Fruit fly (Drosophila melanogaster) S2 (cell line): ENCODE results near the gene CG13896.

Source experiments
- CG8478 ChIP-seq: fragments of >200 bp; optimal IDR thresholded peaks from 2 replicates; lab custom pipeline; 2018
- CTCF ChIP-seq, 2 experiments: fragments of >200 bp; optimal IDR thresholded peaks; 2 replicates each; lab custom pipeline; 2018

DNA sequence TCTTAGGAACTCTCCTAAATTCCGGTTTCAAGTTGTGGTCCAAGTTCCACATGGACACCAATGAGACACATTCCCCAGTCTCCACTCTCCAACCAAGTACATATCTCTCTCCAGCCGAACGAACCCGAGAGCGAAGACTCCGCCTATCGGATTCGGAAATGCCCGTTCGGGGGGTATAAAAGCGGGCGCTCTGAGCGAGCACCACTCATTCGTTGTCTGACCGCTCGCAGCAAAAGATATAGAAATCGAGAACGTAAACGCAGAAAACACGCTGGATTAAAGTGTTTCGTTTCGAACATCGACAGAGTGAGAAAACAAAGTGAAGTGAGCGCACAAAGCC lies 37.5 kb upstream of the CG13896 start, which contains the start of gene emc:
- TF ChIP-seq CG8478 (lab: Kevin White, UChicago) (no peak), CTCF (optimal IDR thresholded peaks at IDR 0.05; lab: Kevin White, UChicago) (no peak)
